Fruit fly (Drosophila melanogaster) whole organism, embryonic: ENCODE measurements around the gene se.

Experiments
- Ada2b ChIP-seq: fragments of 200-800 bp; sonication (Bioruptor generic); IDR thresholded peaks from 2 replicates; pipeline ENCODE4 v1.3.6; 2022; ENCODE audit warnings: missing biosample characterization, missing genetic modification characterization
- Adf1 ChIP-seq: fragments of 200-800 bp; sonication (Bioruptor generic); IDR thresholded peaks from 2 replicates; pipeline ENCODE4 v1.3.6; 2022; ENCODE audit warnings: missing biosample characterization, missing genetic modification characterization
- Awh ChIP-seq: fragments of 200-800 bp; sonication (Bioruptor generic); IDR thresholded peaks from 2 replicates; pipeline ENCODE4, ENCODE4 v1.3.6; 2022; ENCODE audit warnings: missing biosample characterization, missing genetic modification characterization
- CG10209 ChIP-seq: fragments of 200-800 bp; sonication (Bioruptor generic); optimal IDR thresholded peaks from 3 replicates; lab custom pipeline; 2017; ENCODE audit warnings: missing biosample characterization, mild to moderate bottlenecking, missing genetic modification characterization, missing genetic modification reagents
- CG10431 ChIP-seq: fragments of 200-800 bp; sonication (Bioruptor generic); optimal IDR thresholded peaks from 3 replicates; lab custom pipeline; 2018; ENCODE audit warnings: missing biosample characterization, mild to moderate bottlenecking, missing genetic modification characterization
- CG11504 ChIP-seq: fragments of 200-800 bp; sonication (Bioruptor generic); optimal IDR thresholded peaks from 3 replicates; lab custom pipeline; 2019; ENCODE audit warnings: missing biosample characterization, mild to moderate bottlenecking, missing genetic modification characterization, moderate library complexity
- CG14441 ChIP-seq: fragments of 200-800 bp; sonication (Bioruptor generic); IDR thresholded peaks from 2 replicates; pipeline ENCODE4 v1.3.6; 2022; ENCODE audit warnings: missing biosample characterization, missing genetic modification characterization
- CG14667 ChIP-seq: fragments of 200-800 bp; sonication (Bioruptor generic); IDR thresholded peaks from 2 replicates; pipeline ENCODE4 v1.3.6; 2022; ENCODE audit warnings: missing biosample characterization, missing genetic modification characterization
- CG16813 ChIP-seq: fragments of 200-800 bp; sonication (Bioruptor generic); IDR thresholded peaks from 3 replicates; pipeline ENCODE4 v1.3.6; 2022; ENCODE audit warnings: missing biosample characterization, missing genetic modification characterization; ENCODE audit not compliant: partially characterized antibody
- CG2120 ChIP-seq: fragments of 200-800 bp; sonication (Bioruptor generic); optimal IDR thresholded peaks from 3 replicates; lab custom pipeline; 2016; ENCODE audit warnings: missing biosample characterization, missing genetic modification characterization
- CG2712 ChIP-seq: fragments of 200-800 bp; optimal IDR thresholded peaks from 3 replicates; lab custom pipeline; 2019; ENCODE audit warnings: missing biosample characterization, mild to moderate bottlenecking, missing genetic modification characterization, moderate library complexity
- CG32767 ChIP-seq: fragments of 200-800 bp; sonication (Bioruptor generic); IDR thresholded peaks from 2 replicates; pipeline ENCODE4 v1.3.6; 2022; ENCODE audit warnings: missing biosample characterization, missing genetic modification characterization
- CG4282 ChIP-seq: fragments of 200-800 bp; sonication (Bioruptor generic); optimal IDR thresholded peaks from 2 replicates; lab custom pipeline; 2016; ENCODE audit warnings: missing biosample characterization, missing genetic modification characterization
- CG4617 ChIP-seq: fragments of 200-800 bp; sonication (Bioruptor generic); optimal IDR thresholded peaks from 3 replicates; lab custom pipeline; 2016; ENCODE audit warnings: missing biosample characterization, missing genetic modification characterization, borderline replicate concordance
- CG4820 ChIP-seq: fragments of 200-800 bp; sonication (Bioruptor generic); optimal IDR thresholded peaks from 3 replicates; lab custom pipeline; 2016; ENCODE audit warnings: missing biosample characterization, missing genetic modification characterization
- CG6813 ChIP-seq: fragments of 200-800 bp; sonication (Bioruptor generic); optimal IDR thresholded peaks from 2 replicates; lab custom pipeline; 2017; ENCODE audit warnings: missing biosample characterization, missing genetic modification characterization, mild to moderate bottlenecking, moderate library complexity, missing genetic modification reagents
- CG7745 ChIP-seq: fragments of 200-800 bp; sonication (Bioruptor generic); optimal IDR thresholded peaks from 2 replicates; lab custom pipeline; 2018; ENCODE audit warnings: missing biosample characterization, mild to moderate bottlenecking, missing genetic modification characterization, moderate library complexity
- CG8478 ChIP-seq: fragments of >200 bp; optimal IDR thresholded peaks from 2 replicates; lab custom pipeline; 2018
- Deaf1 ChIP-seq: fragments of 200-800 bp; optimal IDR thresholded peaks from 3 replicates; lab custom pipeline; 2019; ENCODE audit warnings: missing biosample characterization, mild to moderate bottlenecking, missing genetic modification characterization, moderate library complexity
- Fer3 ChIP-seq: fragments of 200-800 bp; sonication (Bioruptor generic); optimal IDR thresholded peaks from 2 replicates; lab custom pipeline; 2018; ENCODE audit warnings: missing biosample characterization, mild to moderate bottlenecking, missing genetic modification characterization, moderate library complexity
- Gsc ChIP-seq: fragments of 200-800 bp; sonication (Bioruptor generic); IDR thresholded peaks from 2 replicates; pipeline ENCODE4 v1.3.6; 2022; ENCODE audit warnings: missing biosample characterization, missing genetic modification characterization
- Gug ChIP-seq: fragments of 200-800 bp; sonication (Bioruptor generic); IDR thresholded peaks from 4 replicates; pipeline ENCODE4 v1.3.6; 2022; ENCODE audit warnings: missing biosample characterization, missing genetic modification characterization
- HLH3B ChIP-seq: fragments of 200-800 bp; sonication (Bioruptor generic); IDR thresholded peaks from 2 replicates; pipeline ENCODE4 v1.3.6; 2022; ENCODE audit warnings: missing biosample characterization, missing genetic modification characterization
- MTF-1 ChIP-seq: fragments of 200-800 bp; sonication (Bioruptor generic); optimal IDR thresholded peaks from 2 replicates; lab custom pipeline; 2018; ENCODE audit warnings: missing biosample characterization, mild to moderate bottlenecking, missing genetic modification characterization, borderline replicate concordance
- Mes4 ChIP-seq: fragments of 200-800 bp; sonication (Bioruptor generic); optimal IDR thresholded peaks from 2 replicates; lab custom pipeline; 2016; ENCODE audit warnings: missing biosample characterization, missing genetic modification characterization
- NC2β ChIP-seq: fragments of 200-800 bp; sonication (Bioruptor generic); optimal IDR thresholded peaks from 2 replicates; lab custom pipeline; 2016; ENCODE audit warnings: missing biosample characterization, missing genetic modification characterization
- Nf-YC ChIP-seq: fragments of 200-800 bp; optimal IDR thresholded peaks from 3 replicates; lab custom pipeline; 2019; ENCODE audit warnings: missing biosample characterization, mild to moderate bottlenecking, missing genetic modification characterization, moderate library complexity
- Pdp1 ChIP-seq, 2 experiments: fragments of 200-800 bp; sonication (Bioruptor generic); optimal IDR thresholded peaks; 3 replicates each; lab custom pipeline; 2016; ENCODE audit warnings: missing biosample characterization in 2 of 2, missing genetic modification characterization in 2 of 2, mild to moderate bottlenecking in 1 of 2, moderate library complexity in 1 of 2
- ase ChIP-seq: fragments of 200-800 bp; sonication (Bioruptor generic); IDR thresholded peaks from 3 replicates; pipeline ENCODE4 v1.3.6; 2022; ENCODE audit warnings: missing biosample characterization, missing genetic modification characterization
- bab2 ChIP-seq: fragments of 200-800 bp; sonication (Bioruptor generic); optimal IDR thresholded peaks from 2 replicates; lab custom pipeline; 2016; ENCODE audit warnings: missing biosample characterization, missing genetic modification characterization
- cad ChIP-seq: fragments of >200 bp; optimal IDR thresholded peaks from 2 replicates; lab custom pipeline; 2017; ENCODE audit warnings: missing biosample characterization, missing genetic modification characterization
- crol ChIP-seq: fragments of 200-800 bp; sonication (Bioruptor generic); IDR thresholded peaks from 2 replicates; pipeline ENCODE4 v1.3.6; 2022; ENCODE audit warnings: missing biosample characterization, missing genetic modification characterization
- exex ChIP-seq: fragments of 200-800 bp; sonication (Bioruptor generic); optimal IDR thresholded peaks from 4 replicates; lab custom pipeline; 2018; ENCODE audit warnings: missing biosample characterization, mild to moderate bottlenecking, missing genetic modification characterization, moderate library complexity
- fd96Cb ChIP-seq: fragments of 200-800 bp; sonication (Bioruptor generic); optimal IDR thresholded peaks from 2 replicates; lab custom pipeline; 2018; ENCODE audit warnings: missing biosample characterization, mild to moderate bottlenecking, missing genetic modification characterization, moderate library complexity
- hb ChIP-seq: fragments of 200-800 bp; sonication (Bioruptor generic); IDR thresholded peaks from 3 replicates; pipeline ENCODE4 v1.3.6; 2022; ENCODE audit warnings: missing biosample characterization, missing genetic modification characterization; ENCODE audit not compliant: partially characterized antibody
- kah ChIP-seq: fragments of 200-800 bp; sonication (Bioruptor generic); optimal IDR thresholded peaks from 2 replicates; lab custom pipeline; 2018; ENCODE audit warnings: missing biosample characterization, mild to moderate bottlenecking, missing genetic modification characterization
- lab ChIP-seq: fragments of 200-800 bp; sonication (Bioruptor generic); optimal IDR thresholded peaks from 3 replicates; lab custom pipeline; 2017; ENCODE audit warnings: missing biosample characterization, missing genetic modification characterization, mild to moderate bottlenecking, moderate library complexity, missing genetic modification reagents
- lmd ChIP-seq: fragments of 200-800 bp; sonication (Bioruptor generic); IDR thresholded peaks from 2 replicates; pipeline ENCODE4 v1.3.6; 2022; ENCODE audit warnings: missing biosample characterization, missing genetic modification characterization
- maf-S ChIP-seq: fragments of 200-800 bp; sonication (Bioruptor generic); optimal IDR thresholded peaks from 2 replicates; lab custom pipeline; 2016; ENCODE audit warnings: missing biosample characterization, missing genetic modification characterization
- nerfin-1 ChIP-seq: fragments of 200-800 bp; sonication (Bioruptor generic); optimal IDR thresholded peaks from 3 replicates; lab custom pipeline; 2019; ENCODE audit warnings: missing biosample characterization, mild to moderate bottlenecking, missing genetic modification characterization, moderate library complexity
- phol ChIP-seq: fragments of 200-800 bp; sonication (Bioruptor generic); optimal IDR thresholded peaks from 3 replicates; lab custom pipeline; 2018; ENCODE audit warnings: missing biosample characterization, mild to moderate bottlenecking, missing genetic modification characterization, moderate library complexity
- prd ChIP-seq, 3 experiments: fragments of >200 bp in 2 of 3; fragments of 200-800 bp in 1 of 3; sonication (Bioruptor generic) in 1 of 3; optimal IDR thresholded peaks in 2 of 3; IDR thresholded peaks in 1 of 3; 2 replicates in 2 of 3; 3 replicates in 1 of 3; pipeline versions ENCODE4 v1.3.6 to Lab custom; 2017 to 2022; ENCODE audit warnings: missing biosample characterization in 1 of 3, missing genetic modification characterization in 1 of 3
- psq ChIP-seq: fragments of 200-800 bp; sonication (Bioruptor generic); optimal IDR thresholded peaks from 2 replicates; lab custom pipeline; 2017; ENCODE audit warnings: missing biosample characterization, missing genetic modification characterization
- scrt ChIP-seq: fragments of 200-800 bp; sonication (Bioruptor generic); optimal IDR thresholded peaks from 2 replicates; lab custom pipeline; 2018; ENCODE audit warnings: missing biosample characterization, mild to moderate bottlenecking, missing genetic modification characterization, moderate library complexity
- shn ChIP-seq: fragments of 200-800 bp; sonication (Bioruptor generic); optimal IDR thresholded peaks from 3 replicates; lab custom pipeline; 2016; ENCODE audit warnings: missing biosample characterization, missing genetic modification characterization
- slp2 ChIP-seq: fragments of 200-800 bp; sonication (Bioruptor generic); optimal IDR thresholded peaks from 2 replicates; lab custom pipeline; 2016; ENCODE audit warnings: missing biosample characterization, missing genetic modification characterization
- so ChIP-seq: fragments of 200-800 bp; sonication (Bioruptor generic); IDR thresholded peaks from 3 replicates; pipeline ENCODE4 v1.3.6; 2022; ENCODE audit warnings: missing biosample characterization, missing genetic modification characterization
- sr ChIP-seq: fragments of 200-800 bp; sonication (Bioruptor generic); IDR thresholded peaks from 3 replicates; pipeline ENCODE4 v1.3.6; 2022; ENCODE audit warnings: missing biosample characterization, missing genetic modification characterization
- tx ChIP-seq: fragments of 200-800 bp; sonication (Bioruptor generic); optimal IDR thresholded peaks from 2 replicates; lab custom pipeline; 2016; ENCODE audit warnings: missing biosample characterization, missing genetic modification characterization

The se gene

dm6 chr3L:8525691-8526421 lies 5.5 kb downstream of the se start (continued):
- no peak for TF ChIP-seq crol (GFP tag; lab: Robert Waterston, UW)
- no peak for TF ChIP-seq CG14667
- 0 out of 2 replicates have a peak, but pooled peaks have one; percentile 6 for TF ChIP-seq CG14441 (GFP tag; lab: Robert Waterston, UW)
- no peak for TF ChIP-seq CG4282 (GFP tag; lab: Kevin White, UChicago)
- TF ChIP-seq lmd (GFP tag; lab: Robert Waterston, UW): peak; percentile 30; the same call in 1 of the 2 replicates
- peak; percentile 1 for TF ChIP-seq maf-S (GFP tag; lab: Kevin White, UChicago)
- TF ChIP-seq scrt (GFP tag; lab: Kevin White, UChicago): peak; percentile 46
- no peak for TF ChIP-seq CG10431 (GFP tag; lab: Kevin White, UChicago)
- no peak for TF ChIP-seq Deaf1 (tag; lab: Kevin White, UChicago)
- TF ChIP-seq CG7745: no peak
- TF ChIP-seq CG11504 (tag; lab: Kevin White, UChicago): no peak
- TF ChIP-seq MTF-1 (GFP tag; lab: Kevin White, UChicago): peak; percentile 39
- peak; percentile 17 for TF ChIP-seq CG6813 (GFP tag; lab: Kevin White, UChicago)
- TF ChIP-seq hb (GFP tag; lab: Robert Waterston, UW): no peak
- TF ChIP-seq NC2β (GFP tag; lab: Kevin White, UChicago): no peak
- no peak for TF ChIP-seq CG16813
- TF ChIP-seq CG32767 (GFP tag; lab: Robert Waterston, UW): no peak
- TF ChIP-seq fd96Cb (tag; lab: Kevin White, UChicago): no peak
- peak; percentile 99 for TF ChIP-seq exex (tag; lab: Kevin White, UChicago)
- no peak for TF ChIP-seq Ada2b (GFP tag; lab: Robert Waterston, UW)
- peak; percentile 28 for TF ChIP-seq lab (GFP tag; lab: Kevin White, UChicago)
- TF ChIP-seq Gug: no peak
- peak; percentile 28 for TF ChIP-seq Fer3 (tag; lab: Kevin White, UChicago)
- TF ChIP-seq CG2120: peak; percentile 80
- peak; percentile 46 for TF ChIP-seq bab2 (GFP tag; lab: Kevin White, UChicago)
- no peak for TF ChIP-seq shn (GFP tag; lab: Kevin White, UChicago)
- peak; percentile 41 to 92 for TF ChIP-seq Pdp1 (GFP tag; optimal IDR thresholded peaks at IDR 0.05; lab: Kevin White, UChicago)
- TF ChIP-seq nerfin-1 (tag; lab: Kevin White, UChicago): peak; percentile 8
- TF ChIP-seq cad (GFP tag; lab: Kevin White, UChicago): no peak
- no peak for TF ChIP-seq CG8478 (lab: Kevin White, UChicago)
- 0 out of 2 replicates have a peak, but pooled peaks have one; percentile 12 for TF ChIP-seq HLH3B
- no peak for TF ChIP-seq CG4617 (GFP tag; lab: Kevin White, UChicago)
- TF ChIP-seq Mes4: no peak
- peak; percentile 54 for TF ChIP-seq CG10209
- peak; percentile 8 for TF ChIP-seq phol
- TF ChIP-seq CG4820 (GFP tag; lab: Kevin White, UChicago): peak; percentile 6
- TF ChIP-seq Nf-YC (tag; lab: Kevin White, UChicago): peak; percentile 31
- no peak for TF ChIP-seq ase
- no peak for TF ChIP-seq slp2 (GFP tag; lab: Kevin White, UChicago)
- TF ChIP-seq so: peak; percentile 32; the same call in 1 of the 3 replicates
- no peak for TF ChIP-seq prd (optimal IDR thresholded peaks at IDR 0.05; lab: Kevin White, UChicago)
- TF ChIP-seq prd (GFP tag; IDR thresholded peaks at IDR 0.05; lab: Robert Waterston, UW): peak; percentile 13; the same call in 1 of the 3 replicates
- no peak for TF ChIP-seq Awh
- no peak for TF ChIP-seq kah (GFP tag; lab: Kevin White, UChicago)
- TF ChIP-seq Adf1 (GFP tag; lab: Robert Waterston, UW): peak; percentile 7; the same call in 1 of the 2 replicates
- TF ChIP-seq CG2712 (tag; lab: Kevin White, UChicago): peak; percentile 22
- no peak for TF ChIP-seq psq (GFP tag; lab: Kevin White, UChicago)
- no peak for TF ChIP-seq Gsc (GFP tag; lab: Robert Waterston, UW)
- TF ChIP-seq tx (GFP tag; lab: Kevin White, UChicago): no peak
- peak; percentile 88 for TF ChIP-seq sr (GFP tag; lab: Robert Waterston, UW)
